Worm (Caenorhabditis elegans) whole organism, L4/young adult: ENCODE results near the gene fbxc-24.

Source experiments
- W03F9.2 ChIP-seq: fragments of 150-350 bp; optimal IDR thresholded peaks from 2 replicates; lab custom pipeline; 2014; ENCODE audit warnings: missing biosample characterization, missing genetic modification characterization
- dao-5 ChIP-seq: sonication (generic microtip); optimal IDR thresholded peaks from 2 replicates; lab custom pipeline; 2016; ENCODE audit warnings: missing genotype, missing genetic modification characterization, moderate library complexity, missing compliant biosample characterization
- him-1 ChIP-seq: sonication (generic microtip); optimal IDR thresholded peaks from 2 replicates; lab custom pipeline; 2016; ENCODE audit warnings: missing genotype, missing genetic modification reagents, missing genetic modification characterization, missing compliant biosample characterization

fbxc-24 gene

ce11 chrII:920326-920725, 10.9 kb upstream of the fbxc-24 start:
- TF ChIP-seq dao-5 (tag; lab: Kevin White, UChicago) (no peak), him-1 (tag; lab: Kevin White, UChicago) (no peak), W03F9.2 (tag; lab: Kevin White, UChicago) (no peak)

DNA sequence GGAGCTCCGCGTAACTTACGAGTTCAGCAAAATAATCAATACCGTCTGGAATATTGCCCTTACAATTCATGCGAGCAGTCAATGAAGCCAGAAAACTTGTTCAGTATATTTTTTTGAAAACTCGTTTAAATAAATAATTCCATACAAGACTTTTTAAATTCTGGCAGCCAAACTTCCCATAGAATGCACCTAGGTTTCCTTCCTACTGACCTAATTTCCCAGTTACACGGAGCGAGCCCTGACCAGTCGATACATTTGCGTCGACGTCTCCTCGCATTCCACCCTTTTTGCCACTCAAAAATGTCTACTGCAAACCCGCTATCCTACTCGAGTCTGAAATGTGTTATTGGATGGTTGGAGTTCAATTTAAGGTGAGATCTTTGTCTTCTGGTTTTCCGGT, 7.9 kb upstream of the fbxc-24 start, which contains the start of gene fbxc-30:
TSS of gene fbxc-30 (plus strand) at position 301 of the 400 bp plus-strand sequence.
- TF ChIP-seq dao-5 (tag; lab: Kevin White, UChicago) (no peak), him-1 (tag; lab: Kevin White, UChicago) (no peak), W03F9.2 (tag; lab: Kevin White, UChicago) (no peak)

- no peak for TF ChIP-seq dao-5 (tag; lab: Kevin White, UChicago)
- TF ChIP-seq W03F9.2 (tag; lab: Kevin White, UChicago), result no peak
- no peak for TF ChIP-seq him-1 (tag; lab: Kevin White, UChicago)
Observed at ce11 chrII:915780-916179, 6.3 kb upstream of the fbxc-24 start, which contains the start of gene fbxc-29. TSS of gene fbxc-29 (plus strand) at chrII:916080.

DNA sequence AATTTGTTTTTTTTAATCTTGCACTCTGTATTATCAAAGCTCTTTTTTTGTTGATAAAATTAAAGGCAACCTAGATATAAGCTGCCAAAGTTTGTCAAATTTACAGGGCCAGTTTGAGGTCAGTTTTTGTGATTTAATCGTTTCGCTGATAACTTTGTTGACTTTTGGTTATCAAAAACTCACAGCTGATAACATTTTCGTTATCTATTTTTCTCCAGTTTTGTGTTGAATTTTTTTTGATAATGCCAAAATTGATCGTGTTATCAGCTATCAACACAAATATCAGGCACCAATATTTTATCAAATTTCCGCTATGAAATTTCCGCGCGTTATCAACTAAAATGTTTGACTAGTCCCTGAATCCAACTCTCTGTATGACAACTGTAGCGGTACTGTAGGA, 5.8 kb upstream of the fbxc-24 start:
- TF ChIP-seq dao-5 (tag; lab: Kevin White, UChicago) (no peak), him-1 (tag; lab: Kevin White, UChicago) (no peak), W03F9.2 (tag; lab: Kevin White, UChicago) (no peak)

ce11 chrII:913222-913722, 3.8 kb upstream of the fbxc-24 start, which contains the start of gene fbxc-33:
TSS of gene fbxc-33 (plus strand) at chrII:913672.
- TF ChIP-seq W03F9.2 (tag; lab: Kevin White, UChicago), result no peak
- no peak for TF ChIP-seq him-1 (tag; lab: Kevin White, UChicago)
- no peak for TF ChIP-seq dao-5 (tag; lab: Kevin White, UChicago)

- TF ChIP-seq him-1 (tag; lab: Kevin White, UChicago), result no peak
- TF ChIP-seq W03F9.2 (tag; lab: Kevin White, UChicago), result no peak
- no peak for TF ChIP-seq dao-5 (tag; lab: Kevin White, UChicago)
Observed at ce11 chrII:911680-912079, 2.2 kb upstream of the fbxc-24 start, which contains the start of gene fbxc-31. TSS of gene fbxc-31 (plus strand) at chrII:911980.

- no peak for TF ChIP-seq dao-5 (tag; lab: Kevin White, UChicago)
- TF ChIP-seq him-1 (tag; lab: Kevin White, UChicago), result no peak
- TF ChIP-seq W03F9.2 (tag; lab: Kevin White, UChicago), result no peak
Observed at ce11 chrII:905335-905734, 4.1 kb downstream of the fbxc-24 start.

- TF ChIP-seq him-1 (tag; lab: Kevin White, UChicago) (no peak), dao-5 (tag; lab: Kevin White, UChicago) (no peak), W03F9.2 (tag; lab: Kevin White, UChicago) (no peak)
Observed at ce11 chrII:901632-902031, 7.8 kb downstream of the fbxc-24 start, which contains the start of gene T07D3.2. TSS of gene T07D3.2 (plus strand) at chrII:901932.

ce11 chrII:900720-901332, 8.6 kb downstream of the fbxc-24 start, which contains the start of gene T07D3.9:
TSS of gene T07D3.9 (minus strand) at chrII:900913.
- no peak for TF ChIP-seq dao-5 (tag; lab: Kevin White, UChicago)
- TF ChIP-seq W03F9.2 (tag; lab: Kevin White, UChicago), result no peak
- TF ChIP-seq him-1 (tag; lab: Kevin White, UChicago), result no peak

ce11 chrII:888024-888423, 21.4 kb downstream of the fbxc-24 start, which contains the start of gene T07D3.4:
TSS of gene T07D3.4 (plus strand) at chrII:888309.
- TF ChIP-seq W03F9.2 (tag; lab: Kevin White, UChicago) (no peak), him-1 (tag; lab: Kevin White, UChicago) (no peak), dao-5 (tag; lab: Kevin White, UChicago) (no peak)

DNA sequence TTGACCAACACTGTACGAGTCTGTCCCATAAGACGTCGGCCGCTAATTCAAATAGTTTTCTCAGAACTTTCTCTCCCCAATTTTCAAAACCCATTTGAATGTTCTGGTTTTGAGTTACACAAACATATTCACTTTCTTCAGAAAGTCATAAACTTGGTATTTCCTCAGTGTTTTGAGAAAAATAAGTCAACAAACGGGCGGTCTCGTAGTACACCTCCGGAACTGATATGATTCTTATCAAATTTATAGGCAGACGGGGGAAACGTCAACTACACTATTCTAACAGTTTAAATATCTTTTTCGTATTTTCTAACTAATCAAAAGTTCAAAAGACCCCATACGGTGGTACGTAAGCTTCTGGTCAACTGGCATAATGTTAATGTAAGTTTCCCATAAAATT, 25.2 kb downstream of the fbxc-24 start:
- TF ChIP-seq dao-5 (tag; lab: Kevin White, UChicago) (no peak), him-1 (tag; lab: Kevin White, UChicago) (no peak), W03F9.2 (tag; lab: Kevin White, UChicago) (no peak)

ce11 chrII:880666-881226, 28.7 kb downstream of the fbxc-24 start:
- TF ChIP-seq dao-5 (tag; lab: Kevin White, UChicago), result no peak
- TF ChIP-seq W03F9.2 (tag; lab: Kevin White, UChicago), result no peak
- TF ChIP-seq him-1 (tag; lab: Kevin White, UChicago), result no peak

DNA sequence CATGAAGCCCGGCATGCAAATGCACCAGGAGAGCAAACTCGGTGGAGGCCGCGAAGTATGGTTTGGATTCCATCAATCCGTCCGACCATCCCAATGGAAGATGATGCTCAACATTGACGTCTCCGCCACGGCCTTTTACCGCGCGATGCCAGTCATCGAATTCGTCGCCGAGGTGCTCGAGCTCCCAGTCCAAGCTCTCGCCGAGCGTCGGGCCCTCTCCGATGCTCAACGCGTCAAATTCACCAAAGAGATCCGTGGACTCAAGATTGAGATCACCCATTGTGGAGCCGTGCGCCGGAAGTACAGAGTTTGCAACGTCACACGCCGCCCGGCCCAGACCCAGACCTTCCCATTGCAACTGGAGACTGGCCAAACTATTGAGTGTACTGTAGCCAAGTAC, 33.7 kb downstream of the fbxc-24 start:
- TF ChIP-seq dao-5 (tag; lab: Kevin White, UChicago) (no peak), him-1 (tag; lab: Kevin White, UChicago) (no peak), W03F9.2 (tag; lab: Kevin White, UChicago) (no peak)
